Worm (Caenorhabditis elegans): Measurements from ENCODE around the gene arc-1.
A peak's percentile ranks its signal among the peaks of the same experiment; 100 is the strongest.

ce11 chrII:9706207-9706606 is 31.4 kb downstream of the arc-1 start, which contains the start of gene Y53C12A.3:
- TF ChIP-seq flt-1 (GFP tag; IDR thresholded peaks at IDR 0.05) (no peak), cog-1 (tag; optimal IDR thresholded peaks at IDR 0.05) (peak; percentile 23), T22C8.4 (GFP tag; IDR thresholded peaks at IDR 0.05) (no peak), ztf-23 (GFP tag; IDR thresholded peaks at IDR 0.05) (0 out of 2 replicates have a peak, but pooled peaks have one; percentile 7), tab-1 (GFP tag; IDR thresholded peaks at IDR 0.05) (no peak), ztf-29 (GFP tag; IDR thresholded peaks at IDR 0.05) (no peak), med-1 (GFP tag; optimal IDR thresholded peaks at IDR 0.05; ENCODE audit: insufficient read depth) (no peak), klf-2 (GFP tag; conservative IDR thresholded peaks at IDR 0.05) (no peak)
